ENCODE assay signal across 2 fruit fly cellular contexts in the genomic region with DNA sequence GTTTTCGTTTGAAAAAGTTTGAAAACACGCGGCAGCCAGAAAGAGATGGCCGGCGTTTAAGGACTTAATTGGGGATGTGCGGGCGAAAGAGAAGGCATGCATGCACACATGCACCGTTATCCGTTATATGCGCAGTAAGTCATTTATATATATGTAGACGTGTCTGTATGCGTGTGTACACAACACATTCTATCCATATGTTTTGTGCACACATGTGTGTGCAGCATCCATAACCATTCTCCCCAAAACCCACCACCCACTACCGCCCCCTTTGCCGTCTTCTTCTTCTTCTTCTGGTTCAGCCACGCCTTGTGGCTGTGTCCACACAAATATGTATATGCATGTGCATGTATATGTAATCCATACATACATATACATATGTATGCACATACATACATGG.
A peak's percentile ranks its signal among the peaks of the same experiment; 100 is the strongest.
TF ChIP-seq lines count a peak whose summit lies in the region.

No protein-coding gene starts in this region.

- no peak for TF ChIP-seq CTCF in whole organism, embryonic (GFP tag; optimal IDR thresholded peaks at IDR 0.05; lab: Kevin White, UChicago)

TF ChIP-seq in whole organism, adult, 20 proteins besides CTCF, POLR2A, EP300 and RAD21:
- TF ChIP-seq CG5204 (GFP tag; optimal IDR thresholded peaks at IDR 0.05; lab: Kevin White, UChicago) (no peak), tj (GFP tag; optimal IDR thresholded peaks at IDR 0.05; lab: Kevin White, UChicago) (no peak), Hr96 (GFP tag; optimal IDR thresholded peaks at IDR 0.05; lab: Kevin White, UChicago) (no peak), Clk (GFP tag; optimal IDR thresholded peaks at IDR 0.05; lab: Kevin White, UChicago) (no peak), pad (GFP tag; optimal IDR thresholded peaks at IDR 0.05; lab: Kevin White, UChicago) (peak; percentile 14), ovo (GFP tag; optimal IDR thresholded peaks at IDR 0.05; lab: Kevin White, UChicago) (peak; percentile 46), Crg-1 (GFP tag; optimal IDR thresholded peaks at IDR 0.05; lab: Kevin White, UChicago) (no peak)

TF ChIP-seq in whole organism, embryonic, 481 proteins besides CTCF, POLR2A, EP300 and RAD21:
- TF ChIP-seq slou (GFP tag; optimal IDR thresholded peaks at IDR 0.05; lab: Kevin White, UChicago) = no peak
- peak; percentile 96 for TF ChIP-seq twi (tag; optimal IDR thresholded peaks at IDR 0.05; lab: Kevin White, UChicago)
- TF ChIP-seq cg (GFP tag; optimal IDR thresholded peaks at IDR 0.05; lab: Kevin White, UChicago) = peak; percentile 55
- no peak for TF ChIP-seq pita (GFP tag; optimal IDR thresholded peaks at IDR 0.05; lab: Kevin White, UChicago)
- TF ChIP-seq CG10147 (GFP tag; optimal IDR thresholded peaks at IDR 0.05; lab: Kevin White, UChicago) = no peak
- TF ChIP-seq CG5180 (GFP tag; optimal IDR thresholded peaks at IDR 0.05; lab: Kevin White, UChicago) = peak; percentile 32
- 0 out of 2 replicates have a peak, but pooled peaks have one; percentile 9 for TF ChIP-seq sim (GFP tag; IDR thresholded peaks at IDR 0.05; lab: Robert Waterston, UW)
- no peak for TF ChIP-seq ERR (GFP tag; optimal IDR thresholded peaks at IDR 0.05; lab: Kevin White, UChicago)
- 0 out of 2 replicates have a peak, but pooled peaks have one; percentile 31 for TF ChIP-seq CG10321 (GFP tag; IDR thresholded peaks at IDR 0.05; lab: Robert Waterston, UW)
- peak; percentile 35; the same call in 1 of the 2 replicates for TF ChIP-seq crol (GFP tag; IDR thresholded peaks at IDR 0.05; lab: Robert Waterston, UW)
TF ChIP-seq in whole organism, embryonic: peak in this region for 6.
